Worm (Caenorhabditis elegans) whole organism, L2 larva: ENCODE data around the gene sdz-37.
"Not testable (repeated sequence)": the region's sequence is repeated elsewhere in the genome, so short reads cannot be mapped to it uniquely, and the experiment has no call there.

Experiments
- C34F6.9 ChIP-seq: fragments of 150-350 bp; optimal IDR thresholded peaks from 2 replicates; lab custom pipeline; 2014; ENCODE audit warnings: missing biosample characterization, missing genetic modification characterization
- F13H6.1 ChIP-seq: sonication (generic microtip); optimal IDR thresholded peaks from 2 replicates; lab custom pipeline; 2016; ENCODE audit warnings: missing genetic modification characterization, missing compliant biosample characterization
- Y55F3AM.14 ChIP-seq: fragments of 200-800 bp; sonication (Bioruptor generic); optimal IDR thresholded peaks from 2 replicates; lab custom pipeline; 2018; ENCODE audit warnings: mild to moderate bottlenecking, missing genetic modification characterization, missing compliant biosample characterization
- ZK546.5 ChIP-seq: sonication (generic microtip); optimal IDR thresholded peaks from 2 replicates; lab custom pipeline; 2017; ENCODE audit warnings: missing biosample characterization, missing genetic modification characterization
- alr-1 ChIP-seq: fragments of 150-350 bp; optimal IDR thresholded peaks from 2 replicates; lab custom pipeline; 2014; ENCODE audit warnings: missing biosample characterization, missing genetic modification characterization
- ama-1 ChIP-seq: fragments of 150-350 bp; optimal IDR thresholded peaks from 2 replicates; lab custom pipeline; 2018; ENCODE audit warnings: inconsistent platforms
- ceh-16 ChIP-seq: fragments of 150-350 bp; optimal IDR thresholded peaks from 2 replicates; lab custom pipeline; 2014; ENCODE audit warnings: missing biosample characterization, missing genetic modification characterization
- ceh-82 ChIP-seq: fragments of 150-350 bp; optimal IDR thresholded peaks from 2 replicates; lab custom pipeline; 2014; ENCODE audit warnings: missing biosample characterization, missing genetic modification characterization
- crh-2 ChIP-seq: sonication (generic microtip); optimal IDR thresholded peaks from 2 replicates; lab custom pipeline; 2017; ENCODE audit warnings: missing biosample characterization, missing genetic modification characterization
- dmd-4 ChIP-seq: sonication (generic microtip); optimal IDR thresholded peaks from 2 replicates; lab custom pipeline; 2017; ENCODE audit warnings: missing biosample characterization, missing genetic modification characterization
- egl-27 ChIP-seq: sonication (generic microtip); optimal IDR thresholded peaks from 3 replicates; lab custom pipeline; 2017; ENCODE audit warnings: missing biosample characterization, missing genetic modification reagents, missing genetic modification characterization
- elt-1 ChIP-seq: fragments of 150-350 bp; optimal IDR thresholded peaks from 2 replicates; lab custom pipeline; 2014; ENCODE audit warnings: missing biosample characterization, missing genetic modification characterization
- elt-3 ChIP-seq: sonication (generic microtip); optimal IDR thresholded peaks from 2 replicates; lab custom pipeline; 2017; ENCODE audit warnings: missing biosample characterization, missing genetic modification characterization
- fos-1 ChIP-seq: fragments of 150-350 bp; optimal IDR thresholded peaks from 2 replicates; lab custom pipeline; 2014; ENCODE audit warnings: missing biosample characterization, missing genetic modification characterization
- gmeb-1 ChIP-seq: fragments of 150-350 bp; optimal IDR thresholded peaks from 2 replicates; lab custom pipeline; 2014; ENCODE audit warnings: missing biosample characterization, missing genetic modification characterization
- lin-11 ChIP-seq: fragments of 150-350 bp; sonication (generic microtip); optimal IDR thresholded peaks from 2 replicates; lab custom pipeline; 2014; ENCODE audit warnings: missing biosample characterization, missing genetic modification characterization, inconsistent platforms, mixed read lengths
- lin-13 ChIP-seq: fragments of 150-350 bp; optimal IDR thresholded peaks from 2 replicates; lab custom pipeline; 2014; ENCODE audit warnings: missing biosample characterization, missing genetic modification reagents, missing genetic modification characterization
- lin-39 ChIP-seq: fragments of 150-350 bp; optimal IDR thresholded peaks from 2 replicates; lab custom pipeline; 2014; ENCODE audit warnings: missing biosample characterization, missing genetic modification reagents, missing genetic modification characterization
- lsy-2 ChIP-seq, 2 experiments: fragments of 150-350 bp in 1 of 2; sonication (generic microtip) in 1 of 2; optimal IDR thresholded peaks; 2 replicates each; lab custom pipeline; 2014 to 2017; ENCODE audit warnings: missing biosample characterization in 2 of 2, missing genetic modification characterization in 2 of 2
- mab-5 ChIP-seq: fragments of 150-350 bp; optimal IDR thresholded peaks from 2 replicates; lab custom pipeline; 2014; ENCODE audit warnings: missing biosample characterization, missing genetic modification characterization
- mbf-1 ChIP-seq: sonication (generic microtip); optimal IDR thresholded peaks from 2 replicates; lab custom pipeline; 2017; ENCODE audit warnings: missing biosample characterization, missing genetic modification characterization
- mdl-1 ChIP-seq, 2 experiments: fragments of 150-350 bp in 1 of 2; sonication (generic microtip) in 1 of 2; optimal IDR thresholded peaks; 2 replicates each; lab custom pipeline; 2017; ENCODE audit warnings: missing biosample characterization in 2 of 2, missing genetic modification characterization in 2 of 2
- nhr-10 ChIP-seq: sonication (generic microtip); optimal IDR thresholded peaks from 2 replicates; lab custom pipeline; 2017; ENCODE audit warnings: missing biosample characterization, missing genetic modification characterization
- nhr-11 ChIP-seq: fragments of 150-350 bp; optimal IDR thresholded peaks from 2 replicates; lab custom pipeline; 2014; ENCODE audit warnings: missing biosample characterization, missing genetic modification characterization
- nhr-12 ChIP-seq: fragments of 150-350 bp; optimal IDR thresholded peaks from 2 replicates; lab custom pipeline; 2014; ENCODE audit warnings: missing biosample characterization, missing genetic modification characterization
- nhr-129 ChIP-seq: fragments of 150-350 bp; optimal IDR thresholded peaks from 2 replicates; lab custom pipeline; 2014; ENCODE audit warnings: missing biosample characterization, missing genetic modification characterization
- nhr-21 ChIP-seq: fragments of 150-350 bp; optimal IDR thresholded peaks from 2 replicates; lab custom pipeline; 2014; ENCODE audit warnings: missing biosample characterization, missing genetic modification characterization
- nhr-237 ChIP-seq: fragments of 150-350 bp; optimal IDR thresholded peaks from 2 replicates; lab custom pipeline; 2014; ENCODE audit warnings: missing biosample characterization, missing genetic modification characterization
- nhr-25 ChIP-seq: fragments of 150-350 bp; sonication (generic microtip); optimal IDR thresholded peaks from 3 replicates; lab custom pipeline; 2014; ENCODE audit warnings: missing biosample characterization, missing genetic modification characterization
- nhr-6 ChIP-seq: fragments of 150-350 bp; optimal IDR thresholded peaks from 2 replicates; lab custom pipeline; 2014; ENCODE audit warnings: missing biosample characterization, missing genetic modification characterization
- peb-1 ChIP-seq: fragments of 150-350 bp; optimal IDR thresholded peaks from 2 replicates; lab custom pipeline; 2014; ENCODE audit warnings: missing biosample characterization, missing genetic modification characterization
- skn-1 ChIP-seq: sonication (generic microtip); optimal IDR thresholded peaks from 2 replicates; lab custom pipeline; 2017; ENCODE audit warnings: missing biosample characterization, missing genetic modification characterization
- sma-9 ChIP-seq, 2 experiments: fragments of 150-350 bp in 1 of 2; sonication (generic microtip) in 1 of 2; optimal IDR thresholded peaks; 2 replicates each; lab custom pipeline; 2014 to 2016; ENCODE audit warnings: missing genetic modification characterization in 2 of 2, mild to moderate bottlenecking in 1 of 2, missing biosample characterization in 1 of 2, missing compliant biosample characterization in 1 of 2, missing genetic modification reagents in 1 of 2, moderate library complexity in 1 of 2
- unc-39 ChIP-seq: fragments of 150-350 bp; optimal IDR thresholded peaks from 2 replicates; lab custom pipeline; 2014; ENCODE audit warnings: missing biosample characterization, missing genetic modification characterization
- unc-55 ChIP-seq: fragments of 150-350 bp; sonication (generic microtip); optimal IDR thresholded peaks from 3 replicates; lab custom pipeline; 2014; ENCODE audit warnings: missing biosample characterization, missing genetic modification reagents, missing genetic modification characterization
- ztf-1 ChIP-seq: fragments of 200-800 bp; sonication (Bioruptor generic); conservative IDR thresholded peaks from 2 replicates; pipeline ENCODE4 v1.3.6; 2022; ENCODE audit warnings: missing genetic modification characterization, missing compliant biosample characterization
- ztf-11 ChIP-seq: sonication (generic microtip); optimal IDR thresholded peaks from 2 replicates; lab custom pipeline; 2017; ENCODE audit warnings: missing biosample characterization, missing genetic modification characterization

The sdz-37 gene

DNA sequence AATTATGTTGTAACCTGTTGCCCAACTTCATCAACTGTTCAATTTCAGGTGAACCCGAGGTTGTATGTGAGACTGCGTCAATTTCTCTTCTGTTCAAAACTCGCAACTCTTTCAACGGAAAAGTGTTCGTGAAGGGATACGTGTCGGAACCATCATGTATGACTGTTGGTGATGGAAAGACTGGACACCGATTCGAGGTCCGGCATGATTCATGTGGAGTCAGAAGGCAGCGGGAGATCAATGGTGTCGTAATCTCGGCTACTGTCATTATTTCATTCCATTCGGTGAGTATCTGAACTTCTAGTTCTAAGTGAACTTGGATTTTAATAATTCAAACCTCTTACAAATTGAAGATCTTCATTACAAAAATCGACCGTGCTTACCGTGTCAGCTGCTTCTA, 26.8 kb upstream of the sdz-37 start:
- TF ChIP-seq Y55F3AM.14 (no peak), nhr-12 (tag; lab: Kevin White, UChicago) (no peak), dmd-4 (tag; lab: Kevin White, UChicago) (no peak), alr-1 (tag; lab: Kevin White, UChicago) (no peak), nhr-21 (no peak), skn-1 (tag; lab: Kevin White, UChicago) (no peak)

DNA sequence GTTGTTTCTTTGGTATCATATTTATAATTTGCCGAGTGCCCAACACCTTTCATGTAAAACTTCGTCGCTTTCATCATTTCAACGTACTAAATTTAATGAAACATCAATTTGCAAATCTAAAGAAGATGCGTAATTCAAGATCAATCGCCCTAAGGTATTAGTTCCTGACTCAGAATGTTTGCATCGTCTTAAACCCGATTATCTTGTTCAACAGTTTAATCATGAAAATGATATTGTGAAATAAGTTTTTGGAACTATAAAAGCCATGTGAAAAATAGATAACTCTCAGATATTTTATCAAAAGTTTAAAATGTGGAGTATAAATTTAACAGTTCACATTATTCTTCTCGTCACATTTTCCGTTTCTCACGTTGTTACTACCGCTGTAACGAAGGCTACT, 24.7 kb upstream of the sdz-37 start, which contains the start of gene E04D5.4:
Gene E04D5.4, plus strand, starts transcription at position 301 of the 400 bp plus-strand sequence.
- TF ChIP-seq nhr-21 = no peak
- no peak for TF ChIP-seq ceh-16 (tag; lab: Kevin White, UChicago)
- TF ChIP-seq C34F6.9 (tag; lab: Kevin White, UChicago) = no peak
- no peak for TF ChIP-seq lin-13
- TF ChIP-seq crh-2 (tag; lab: Kevin White, UChicago) = no peak
- TF ChIP-seq nhr-10 = no peak
- TF ChIP-seq mdl-1 (tag; optimal IDR thresholded peaks at IDR 0.05; lab: Kevin White, UChicago) = no peak
- TF ChIP-seq skn-1 (tag; lab: Kevin White, UChicago) = no peak
- no peak for TF ChIP-seq Y55F3AM.14
- no peak for TF ChIP-seq ceh-82 (tag; lab: Kevin White, UChicago)
- TF ChIP-seq ama-1 (lab: Kevin White, UChicago) = no peak
- no peak for TF ChIP-seq nhr-237 (tag; lab: Kevin White, UChicago)
- TF ChIP-seq egl-27 (tag; lab: Kevin White, UChicago) = no peak
- TF ChIP-seq mab-5 (tag; lab: Kevin White, UChicago) = no peak
- no peak for TF ChIP-seq peb-1
- TF ChIP-seq F13H6.1 (tag; lab: Kevin White, UChicago) = no peak
- no peak for TF ChIP-seq ztf-11
- no peak for TF ChIP-seq sma-9 (GFP tag; optimal IDR thresholded peaks at IDR 0.05; lab: Kevin White, UChicago)
- TF ChIP-seq sma-9 (tag; optimal IDR thresholded peaks at IDR 0.05; lab: Kevin White, UChicago) = no peak
- no peak for TF ChIP-seq nhr-6 (tag; lab: Kevin White, UChicago)
- no peak for TF ChIP-seq ZK546.5 (tag; lab: Kevin White, UChicago)

DNA sequence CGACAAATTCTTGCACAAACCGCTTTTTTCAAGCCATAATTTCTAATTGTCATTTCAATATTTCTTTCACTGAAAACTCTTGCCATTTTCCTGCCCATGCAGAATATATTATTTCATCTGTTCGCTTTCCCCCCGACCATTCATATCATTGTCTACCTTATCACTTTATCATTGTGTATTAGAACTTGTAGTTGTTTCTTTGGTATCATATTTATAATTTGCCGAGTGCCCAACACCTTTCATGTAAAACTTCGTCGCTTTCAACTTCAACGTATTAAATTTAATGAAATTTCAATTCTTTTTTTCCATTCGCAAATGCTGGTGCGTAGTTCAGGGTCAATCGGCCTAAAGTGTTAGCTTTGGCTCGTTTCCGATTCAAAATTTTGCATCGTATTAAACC, 21.8 kb upstream of the sdz-37 start, which contains the start of gene ZK673.1:
Gene ZK673.1, plus strand, starts transcription at position 301 of the 400 bp plus-strand sequence.
- not testable (repeated sequence) for TF ChIP-seq peb-1; mbf-1 (tag; lab: Kevin White, UChicago); unc-39 (tag; lab: Kevin White, UChicago)

DNA sequence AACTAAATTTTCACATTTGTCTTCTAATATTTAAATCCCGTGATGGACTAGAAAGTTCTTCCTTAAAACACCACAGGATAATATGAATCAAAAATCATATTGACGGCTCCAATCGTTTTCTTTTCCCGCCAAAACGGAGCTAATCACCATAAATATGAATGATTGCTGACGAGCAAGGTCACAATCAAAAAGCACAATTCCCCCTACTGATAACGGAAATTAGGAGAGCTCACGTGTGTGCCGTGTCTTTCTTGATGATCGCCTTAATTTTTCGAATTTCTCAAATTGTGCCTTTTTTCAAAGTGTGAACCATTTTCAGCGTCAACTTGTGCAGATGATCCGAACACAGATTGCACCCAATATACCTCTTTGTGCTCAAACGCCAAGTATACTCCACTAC, 20.8 kb upstream of the sdz-37 start:
- TF ChIP-seq elt-3 (tag; lab: Kevin White, UChicago) (no peak), fos-1 (peak; percentile 43), sma-9 (GFP tag; optimal IDR thresholded peaks at IDR 0.05; lab: Kevin White, UChicago) (peak; percentile 50), sma-9 (tag; optimal IDR thresholded peaks at IDR 0.05; lab: Kevin White, UChicago) (no peak)

DNA sequence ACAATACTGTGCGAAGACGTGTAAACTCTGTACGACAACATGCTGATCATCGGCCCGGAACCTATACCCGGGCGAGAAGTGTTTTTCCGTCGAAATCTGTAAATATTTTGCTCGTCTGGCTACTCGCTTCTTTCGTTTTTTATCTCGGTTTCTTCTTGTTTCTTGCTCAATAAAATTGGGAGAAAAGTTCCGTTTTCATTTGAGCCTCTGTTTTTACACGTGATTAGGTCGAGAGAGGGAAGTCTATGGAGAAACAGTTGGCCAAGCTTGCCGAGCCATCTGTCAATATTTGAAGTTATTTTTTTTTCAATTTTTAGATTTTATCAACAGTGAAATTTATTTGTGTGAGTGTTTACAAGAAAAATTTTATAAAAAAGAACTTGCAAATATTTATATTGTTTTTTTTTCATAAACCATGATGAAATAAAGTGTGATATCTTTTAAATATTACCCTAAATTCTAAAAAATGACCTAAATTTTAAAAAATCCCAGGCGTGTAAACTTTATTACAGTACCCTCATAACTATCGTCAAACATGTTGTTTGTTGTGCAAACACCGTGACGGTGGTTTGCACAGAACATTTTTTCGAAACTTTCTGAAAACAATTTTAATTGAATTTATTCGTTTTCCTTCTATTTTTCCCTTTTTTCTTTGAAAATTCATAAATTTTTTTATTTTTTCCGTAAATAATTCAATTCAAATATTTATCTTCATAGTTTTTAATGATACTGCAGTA, 19.5 kb upstream of the sdz-37 start:
- peak in 1 of 2 experiments; percentile 74 for TF ChIP-seq lsy-2 (tag; optimal IDR thresholded peaks at IDR 0.05; lab: Kevin White, UChicago)
- no peak for TF ChIP-seq egl-27 (tag; lab: Kevin White, UChicago)
- TF ChIP-seq ZK546.5 (tag; lab: Kevin White, UChicago) = no peak
- peak; percentile 22 for TF ChIP-seq nhr-129
- peak; percentile 34 for TF ChIP-seq sma-9 (GFP tag; optimal IDR thresholded peaks at IDR 0.05; lab: Kevin White, UChicago)
- TF ChIP-seq sma-9 (tag; optimal IDR thresholded peaks at IDR 0.05; lab: Kevin White, UChicago) = no peak
- no peak for TF ChIP-seq skn-1 (tag; lab: Kevin White, UChicago)
- no peak for TF ChIP-seq nhr-10
- TF ChIP-seq nhr-25 (tag; lab: Kevin White, UChicago) = no peak
- peak; percentile 16 for TF ChIP-seq F13H6.1 (tag; lab: Kevin White, UChicago)

DNA sequence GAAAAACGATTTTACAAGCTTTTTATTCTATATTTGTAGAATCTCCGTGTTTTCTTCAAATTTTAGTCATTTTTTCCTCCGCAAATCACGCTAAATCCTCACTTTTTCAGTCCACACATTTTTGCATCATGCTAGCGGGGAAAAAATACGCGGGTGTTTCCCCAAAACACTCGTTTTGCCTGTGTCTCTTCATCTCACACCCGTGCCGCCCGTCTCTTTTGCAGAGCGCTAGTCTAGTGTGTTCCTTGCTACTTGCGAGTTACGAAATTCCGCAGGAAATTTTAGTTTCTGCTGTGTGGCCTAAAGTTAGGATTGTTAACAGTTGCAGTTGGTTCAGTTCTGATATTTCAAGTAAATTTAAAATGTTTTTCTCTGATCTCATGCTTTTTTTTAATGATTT, 18.9 kb upstream of the sdz-37 start:
- TF ChIP-seq unc-55 (GFP tag; lab: Kevin White, UChicago) = peak; percentile 32
- peak; percentile 15 to 23 for TF ChIP-seq mdl-1 (tag; optimal IDR thresholded peaks at IDR 0.05; lab: Kevin White, UChicago)
- peak; percentile 97 for TF ChIP-seq nhr-129
- TF ChIP-seq ama-1 (lab: Kevin White, UChicago) = peak; percentile 43
- TF ChIP-seq fos-1 = peak; percentile 56
- peak; percentile 22 for TF ChIP-seq C34F6.9 (tag; lab: Kevin White, UChicago)
- peak; percentile 63 for TF ChIP-seq nhr-11
- TF ChIP-seq lsy-2 (tag; optimal IDR thresholded peaks at IDR 0.05; lab: Kevin White, UChicago) = peak in 1 of 2 experiments; percentile 7
- TF ChIP-seq lin-39 = no peak
- TF ChIP-seq sma-9 (GFP tag; optimal IDR thresholded peaks at IDR 0.05; lab: Kevin White, UChicago) = peak; percentile 83
- no peak for TF ChIP-seq sma-9 (tag; optimal IDR thresholded peaks at IDR 0.05; lab: Kevin White, UChicago)
- TF ChIP-seq ztf-1 (GFP tag; lab: Robert Waterston, UW) = no peak
- no peak for TF ChIP-seq nhr-6 (tag; lab: Kevin White, UChicago)
- TF ChIP-seq lin-11 (tag; lab: Kevin White, UChicago) = peak; percentile 17
- TF ChIP-seq egl-27 (tag; lab: Kevin White, UChicago) = no peak
- no peak for TF ChIP-seq elt-1
- TF ChIP-seq gmeb-1 (tag; lab: Kevin White, UChicago) = peak; percentile 7
- TF ChIP-seq, all 48 proteins: peak for 11
